Fruit fly (Drosophila melanogaster): Measurements from ENCODE around the gene CG1494.

DNA sequence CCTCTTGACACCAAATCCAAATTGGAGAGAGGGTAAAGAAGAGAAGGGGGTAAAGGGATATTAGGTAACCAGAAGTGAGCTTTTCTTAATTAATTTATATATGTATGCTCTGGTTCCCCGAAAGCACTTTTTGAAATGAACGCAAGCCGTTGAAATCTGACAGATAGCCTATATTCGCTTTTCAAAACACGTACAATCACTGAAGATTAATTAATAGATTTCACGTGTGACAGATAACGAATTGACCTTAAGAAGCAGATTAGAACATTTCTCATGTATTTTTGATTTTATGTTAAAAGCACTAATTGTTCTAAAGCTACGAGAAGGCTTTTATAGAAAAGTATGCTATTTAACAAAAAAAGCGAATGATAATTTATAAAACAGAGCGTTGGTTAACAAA, 52.0 kb downstream of the CG1494 start:
- TF ChIP-seq CG17806 (tag; optimal IDR thresholded peaks at IDR 0.05) (no peak), Snoo (tag; optimal IDR thresholded peaks at IDR 0.05) (no peak), CG14655 (GFP tag; optimal IDR thresholded peaks at IDR 0.05) (no peak), CG4496 (GFP tag; IDR thresholded peaks at IDR 0.05) (no peak), Pif1B (GFP tag; optimal IDR thresholded peaks at IDR 0.05) (no peak), rn (GFP tag; IDR thresholded peaks at IDR 0.05) (no peak), CG9948 (tag; optimal IDR thresholded peaks at IDR 0.05) (no peak), CG13204 (GFP tag; optimal IDR thresholded peaks at IDR 0.05) (no peak), gl (tag; optimal IDR thresholded peaks at IDR 0.05) (no peak), CG8159 (tag; optimal IDR thresholded peaks at IDR 0.05) (no peak), fd96Ca (GFP tag; IDR thresholded peaks at IDR 0.05) (no peak), CG34367 (tag; optimal IDR thresholded peaks at IDR 0.05) (no peak), EcR (GFP tag; optimal IDR thresholded peaks at IDR 0.05) (no peak)
